Fruit fly (Drosophila melanogaster) whole organism, embryonic: ENCODE data around the gene CG13028.

Experiments
- CG10267 ChIP-seq: fragments of 200-800 bp; sonication (Bioruptor generic); optimal IDR thresholded peaks from 2 replicates; lab custom pipeline; 2018; ENCODE audit warnings: missing biosample characterization, mild to moderate bottlenecking, missing genetic modification characterization, moderate library complexity
- CG10979 ChIP-seq: fragments of 200-800 bp; sonication (Bioruptor generic); optimal IDR thresholded peaks from 2 replicates; lab custom pipeline; 2018; ENCODE audit warnings: missing biosample characterization, mild to moderate bottlenecking, missing genetic modification characterization, moderate library complexity
- CG13424 ChIP-seq: fragments of 200-800 bp; sonication (Bioruptor generic); optimal IDR thresholded peaks from 2 replicates; lab custom pipeline; 2019; ENCODE audit warnings: missing biosample characterization, mild to moderate bottlenecking, missing genetic modification characterization, moderate library complexity
- CG2875 ChIP-seq: fragments of 200-800 bp; sonication (Bioruptor generic); optimal IDR thresholded peaks from 2 replicates; lab custom pipeline; 2017; ENCODE audit warnings: missing biosample characterization, mild to moderate bottlenecking, missing genetic modification characterization, missing genetic modification reagents
- CG4404 ChIP-seq: fragments of 200-800 bp; sonication (Bioruptor generic); IDR thresholded peaks from 2 replicates; pipeline ENCODE4 v1.3.6; 2022; ENCODE audit warnings: missing biosample characterization, missing genetic modification characterization
- CkIIα-i1 ChIP-seq: fragments of 200-800 bp; sonication (Bioruptor generic); IDR thresholded peaks from 2 replicates; pipeline ENCODE4 v1.3.6; 2022; ENCODE audit warnings: missing biosample characterization, missing genetic modification characterization
- Jarid2 ChIP-seq: fragments of 200-800 bp; sonication (Bioruptor generic); optimal IDR thresholded peaks from 3 replicates; lab custom pipeline; 2017; ENCODE audit warnings: mild to moderate bottlenecking, missing biosample characterization, missing genetic modification reagents, missing genetic modification characterization
- da ChIP-seq: fragments of 200-800 bp; sonication (Bioruptor generic); optimal IDR thresholded peaks from 2 replicates; lab custom pipeline; 2016; ENCODE audit warnings: missing biosample characterization, missing genetic modification characterization
- prd ChIP-seq, 3 experiments: fragments of >200 bp in 2 of 3; fragments of 200-800 bp in 1 of 3; sonication (Bioruptor generic) in 1 of 3; optimal IDR thresholded peaks in 2 of 3; IDR thresholded peaks in 1 of 3; 2 replicates in 2 of 3; 3 replicates in 1 of 3; pipeline versions ENCODE4 v1.3.6 to Lab custom; 2017 to 2022; ENCODE audit warnings: missing biosample characterization in 1 of 3, missing genetic modification characterization in 1 of 3
- rib ChIP-seq: fragments of 200-800 bp; sonication (Bioruptor generic); IDR thresholded peaks from 2 replicates; pipeline ENCODE4 v1.3.6; 2022; ENCODE audit warnings: missing biosample characterization, missing genetic modification characterization
- unpg ChIP-seq: fragments of 200-800 bp; sonication (Bioruptor generic); optimal IDR thresholded peaks from 3 replicates; lab custom pipeline; 2018; ENCODE audit warnings: missing biosample characterization, mild to moderate bottlenecking, missing genetic modification characterization, moderate library complexity

- no peak for TF ChIP-seq da (GFP tag; lab: Kevin White, UChicago)
- no peak for TF ChIP-seq CG10267 (tag; lab: Kevin White, UChicago)
- no peak for TF ChIP-seq unpg (GFP tag; lab: Kevin White, UChicago)
- no peak for TF ChIP-seq CG13424 (tag; lab: Kevin White, UChicago)
- TF ChIP-seq rib (GFP tag; lab: Robert Waterston, UW): no peak
- no peak for TF ChIP-seq CG4404 (GFP tag; lab: Robert Waterston, UW)
- TF ChIP-seq CG10979 (tag; lab: Kevin White, UChicago): no peak
- no peak for TF ChIP-seq prd (optimal IDR thresholded peaks at IDR 0.05; lab: Kevin White, UChicago)
- TF ChIP-seq prd (GFP tag; IDR thresholded peaks at IDR 0.05; lab: Robert Waterston, UW): no peak
- no peak for TF ChIP-seq Jarid2 (GFP tag; lab: Kevin White, UChicago)
- no peak for TF ChIP-seq CG2875 (GFP tag; lab: Kevin White, UChicago)
- no peak for TF ChIP-seq CkIIα-i1 (GFP tag; lab: Robert Waterston, UW)
These were observed 21.0 kb downstream of the CG13028 start, which contains the start of gene Obp73a for dm6 chr3L:16944061-16944460.
